Worm (Caenorhabditis elegans): ENCODE measurements around the gene nfx-1.

DNA sequence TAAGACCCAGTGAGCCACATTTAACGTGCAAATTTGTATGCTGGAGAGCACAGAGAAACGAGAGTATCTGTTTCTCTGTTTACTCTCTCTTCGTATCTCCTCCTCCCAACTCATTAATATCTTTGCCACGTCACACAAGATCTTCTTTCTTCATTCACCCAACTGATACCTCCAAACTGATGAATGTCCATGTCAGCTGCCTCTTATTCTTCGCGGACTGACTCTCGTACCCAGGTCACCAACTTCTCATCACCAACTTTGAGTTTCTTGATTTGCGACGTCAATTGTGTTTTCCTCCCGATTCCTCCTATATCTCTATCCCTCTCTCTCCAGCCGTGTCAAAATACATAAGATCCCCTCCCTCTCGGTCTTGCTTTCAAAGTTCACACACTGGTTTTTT lies 27.2 kb downstream of the nfx-1 start:
- TF ChIP-seq nhr-11 (tag; optimal IDR thresholded peaks at IDR 0.05): no peak
- no peak for TF ChIP-seq mec-3 (tag; optimal IDR thresholded peaks at IDR 0.05; ENCODE audit: borderline replicate concordance)
- TF ChIP-seq ama-1 (optimal IDR thresholded peaks at IDR 0.05): no peak
- TF ChIP-seq pha-4 (tag; optimal IDR thresholded peaks at IDR 0.05): no peak
- no peak for TF ChIP-seq zip-5 (tag; optimal IDR thresholded peaks at IDR 0.05)
- no peak for TF ChIP-seq pag-3 (tag; optimal IDR thresholded peaks at IDR 0.05; ENCODE audit: borderline replicate concordance)

All from whole organism, late embryonic.